Worm (Caenorhabditis elegans) whole organism, late embryonic: Measurements from ENCODE around the gene lgg-1.

Source experiments
- F13H6.1 ChIP-seq: sonication (generic microtip); optimal IDR thresholded peaks from 2 replicates; lab custom pipeline; 2016; ENCODE audit warnings: missing genetic modification characterization, missing compliant biosample characterization
- ahr-1 ChIP-seq: sonication (generic microtip); optimal IDR thresholded peaks from 2 replicates; lab custom pipeline; 2016; ENCODE audit warnings: missing genetic modification characterization, missing compliant biosample characterization
- ceh-2 ChIP-seq: sonication (generic microtip); optimal IDR thresholded peaks from 2 replicates; lab custom pipeline; 2016; ENCODE audit warnings: missing genotype, missing genetic modification characterization, missing compliant biosample characterization
- ceh-22 ChIP-seq: sonication (generic microtip); optimal IDR thresholded peaks from 2 replicates; lab custom pipeline; 2017; ENCODE audit warnings: missing biosample characterization, missing genetic modification characterization
- ceh-30 ChIP-seq: fragments of 150-350 bp; optimal IDR thresholded peaks from 2 replicates; lab custom pipeline; 2014; ENCODE audit warnings: missing biosample characterization, missing genetic modification characterization
- ceh-34 ChIP-seq: sonication (generic microtip); optimal IDR thresholded peaks from 2 replicates; lab custom pipeline; 2016; ENCODE audit warnings: mild to moderate bottlenecking, missing genetic modification characterization, missing compliant biosample characterization
- ceh-48 ChIP-seq: sonication (generic microtip); optimal IDR thresholded peaks from 2 replicates; lab custom pipeline; 2016; ENCODE audit warnings: missing genetic modification characterization, inconsistent platforms, missing compliant biosample characterization
- ceh-9 ChIP-seq: sonication (generic microtip); optimal IDR thresholded peaks from 2 replicates; lab custom pipeline; 2016; ENCODE audit warnings: mild to moderate bottlenecking, missing genetic modification characterization, inconsistent platforms, missing compliant biosample characterization
- che-1 ChIP-seq: sonication (generic microtip); optimal IDR thresholded peaks from 2 replicates; lab custom pipeline; 2016; ENCODE audit warnings: mild to moderate bottlenecking, missing genetic modification characterization, missing compliant biosample characterization
- dmd-4 ChIP-seq: sonication (generic microtip); optimal IDR thresholded peaks from 2 replicates; lab custom pipeline; 2016; ENCODE audit warnings: borderline replicate concordance, missing genetic modification characterization, missing compliant biosample characterization
- dve-1 ChIP-seq: sonication (generic microtip); optimal IDR thresholded peaks from 2 replicates; lab custom pipeline; 2017; ENCODE audit warnings: antibody characterized with exemption, mild to moderate bottlenecking, missing genetic modification characterization, missing compliant biosample characterization
- elt-2 ChIP-seq: sonication (generic microtip); optimal IDR thresholded peaks from 2 replicates; lab custom pipeline; 2016; ENCODE audit warnings: missing genetic modification reagents, missing genetic modification characterization, missing compliant biosample characterization
- elt-4 ChIP-seq: sonication (generic microtip); optimal IDR thresholded peaks from 2 replicates; lab custom pipeline; 2016; ENCODE audit warnings: missing genetic modification characterization, missing compliant biosample characterization
- fax-1 ChIP-seq: sonication (generic microtip); optimal IDR thresholded peaks from 2 replicates; lab custom pipeline; 2016; ENCODE audit warnings: missing genotype, missing genetic modification characterization, missing compliant biosample characterization
- gmeb-2 ChIP-seq: sonication (generic microtip); optimal IDR thresholded peaks from 2 replicates; lab custom pipeline; 2016; ENCODE audit warnings: missing genetic modification characterization, inconsistent platforms, missing compliant biosample characterization
- hlh-8 ChIP-seq: sonication (generic microtip); optimal IDR thresholded peaks from 2 replicates; lab custom pipeline; 2016; ENCODE audit warnings: missing genotype, missing genetic modification characterization, missing compliant biosample characterization
- lim-6 ChIP-seq: sonication (generic microtip); optimal IDR thresholded peaks from 2 replicates; lab custom pipeline; 2016; ENCODE audit warnings: missing genetic modification characterization, missing compliant biosample characterization
- nfya-1 ChIP-seq: sonication (generic microtip); optimal IDR thresholded peaks from 2 replicates; lab custom pipeline; 2017; ENCODE audit warnings: missing genetic modification characterization, mild to moderate bottlenecking, missing compliant biosample characterization, antibody characterized with exemption, moderate library complexity
- odd-2 ChIP-seq: sonication (generic microtip); optimal IDR thresholded peaks from 2 replicates; lab custom pipeline; 2017; ENCODE audit warnings: antibody characterized with exemption, mild to moderate bottlenecking, missing genetic modification characterization, missing compliant biosample characterization
- pat-9 ChIP-seq: fragments of 200-800 bp; sonication (Bioruptor generic); optimal IDR thresholded peaks from 2 replicates; lab custom pipeline; 2018; ENCODE audit warnings: mild to moderate bottlenecking, missing genetic modification characterization, moderate library complexity, missing compliant biosample characterization
- pha-4 ChIP-seq: fragments of 150-350 bp; optimal IDR thresholded peaks from 2 replicates; lab custom pipeline; 2018; ENCODE audit warnings: missing biosample characterization, missing genetic modification reagents, missing genetic modification characterization
- pqm-1 ChIP-seq: sonication (generic microtip); optimal IDR thresholded peaks from 2 replicates; lab custom pipeline; 2016; ENCODE audit warnings: missing genetic modification characterization, missing compliant biosample characterization
- rnt-1 ChIP-seq: sonication (generic microtip); optimal IDR thresholded peaks from 2 replicates; lab custom pipeline; 2016; ENCODE audit warnings: missing genetic modification characterization, missing compliant biosample characterization
- sox-2 ChIP-seq: fragments of 200-800 bp; sonication (Bioruptor generic); IDR thresholded peaks from 2 replicates; pipeline ENCODE4 v1.3.6; 2022; ENCODE audit warnings: missing genetic modification reagents, missing genetic modification characterization, missing compliant biosample characterization
- syd-9 ChIP-seq: sonication (generic microtip); optimal IDR thresholded peaks from 2 replicates; lab custom pipeline; 2016; ENCODE audit warnings: mild to moderate bottlenecking, missing genetic modification characterization, moderate library complexity, missing compliant biosample characterization
- tbx-2 ChIP-seq: sonication (generic microtip); optimal IDR thresholded peaks from 2 replicates; lab custom pipeline; 2016; ENCODE audit warnings: missing genetic modification characterization, missing compliant biosample characterization
- tbx-7 ChIP-seq: sonication (generic microtip); optimal IDR thresholded peaks from 2 replicates; lab custom pipeline; 2016; ENCODE audit warnings: missing genotype, missing genetic modification characterization, missing compliant biosample characterization
- unc-3 ChIP-seq, 2 experiments: fragments of 200-800 bp in 1 of 2; sonication (Bioruptor generic) in 1 of 2; sonication (generic microtip) in 1 of 2; conservative IDR thresholded peaks in 1 of 2; optimal IDR thresholded peaks in 1 of 2; 2 replicates each; pipeline versions ENCODE4 v1.3.6 to Lab custom; 2016 to 2022; ENCODE audit warnings: missing compliant biosample characterization in 2 of 2, missing genetic modification characterization in 2 of 2, missing genetic modification reagents in 1 of 2
- unc-42 ChIP-seq: sonication (generic microtip); optimal IDR thresholded peaks from 2 replicates; lab custom pipeline; 2016; ENCODE audit warnings: missing genotype, missing genetic modification characterization, missing compliant biosample characterization
- unc-86 ChIP-seq: sonication (generic microtip); optimal IDR thresholded peaks from 2 replicates; lab custom pipeline; 2016; ENCODE audit warnings: missing genetic modification characterization, missing compliant biosample characterization
- zip-5 ChIP-seq: sonication (generic microtip); optimal IDR thresholded peaks from 2 replicates; lab custom pipeline; 2016; ENCODE audit warnings: missing genetic modification characterization, missing compliant biosample characterization
- ztf-16 ChIP-seq: sonication (generic microtip); optimal IDR thresholded peaks from 2 replicates; lab custom pipeline; 2017; ENCODE audit warnings: missing genetic modification characterization, missing compliant biosample characterization

lgg-1 gene

ce11 chrII:6331222-6331830, 16.2 kb downstream of the lgg-1 start, which contains the start of gene set-4 (continued):
- TF ChIP-seq ceh-22 (tag; lab: Kevin White, UChicago) (no peak), ceh-2 (peak; percentile 30), ceh-30 (tag; lab: Kevin White, UChicago) (no peak), gmeb-2 (tag; lab: Kevin White, UChicago) (no peak), elt-2 (tag; lab: Kevin White, UChicago) (peak; percentile 53), unc-42 (tag; lab: Kevin White, UChicago) (peak; percentile 74), sox-2 (no peak; the same call in 1 of the 2 replicates)

DNA sequence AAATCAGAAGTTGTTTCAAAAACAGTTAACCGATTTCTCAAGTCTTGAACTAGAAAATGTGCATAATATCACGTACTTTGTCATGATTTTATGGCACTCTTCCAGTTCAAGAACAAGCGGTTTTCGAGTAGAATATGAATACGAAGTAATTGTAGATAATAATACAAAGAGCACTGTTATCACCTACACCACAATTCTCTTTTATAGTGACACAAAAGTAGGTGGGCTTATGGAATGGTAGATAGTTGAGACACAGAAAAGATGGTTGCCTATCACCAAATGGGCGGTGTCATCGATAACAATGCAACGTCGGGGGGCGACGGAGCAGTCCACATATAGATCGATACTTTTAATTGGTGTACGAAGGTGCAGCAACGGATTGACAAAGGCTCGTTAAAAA, 18.8 kb downstream of the lgg-1 start:
- TF ChIP-seq elt-2 (tag; lab: Kevin White, UChicago): peak; percentile 97
- TF ChIP-seq ceh-30 (tag; lab: Kevin White, UChicago): no peak

- TF ChIP-seq ceh-48 (tag; lab: Kevin White, UChicago) (no peak), ceh-34 (tag; lab: Kevin White, UChicago) (no peak), elt-2 (tag; lab: Kevin White, UChicago) (peak; percentile 97), pqm-1 (tag; lab: Kevin White, UChicago) (peak; percentile 58), dve-1 (peak; percentile 37)
These were observed 20.2 kb downstream of the lgg-1 start for ce11 chrII:6327317-6327716.

ce11 chrII:6324086-6324485, 23.4 kb downstream of the lgg-1 start, which contains the start of gene sma-6:
TSS of gene sma-6 (plus strand) at chrII:6324484.
- TF ChIP-seq ztf-16: no peak
- TF ChIP-seq lim-6: no peak
- TF ChIP-seq zip-5: no peak
- TF ChIP-seq che-1 (tag; lab: Kevin White, UChicago): no peak
- TF ChIP-seq unc-3 (GFP tag; conservative IDR thresholded peaks at IDR 0.05; lab: Robert Waterston, UW): no peak
- no peak for TF ChIP-seq unc-3 (tag; optimal IDR thresholded peaks at IDR 0.05; lab: Kevin White, UChicago)
- no peak for TF ChIP-seq dmd-4 (tag; lab: Kevin White, UChicago)
- no peak for TF ChIP-seq rnt-1 (tag; lab: Kevin White, UChicago)
- TF ChIP-seq odd-2 (tag; lab: Kevin White, UChicago): no peak
- TF ChIP-seq ceh-34 (tag; lab: Kevin White, UChicago): no peak
- TF ChIP-seq pqm-1 (tag; lab: Kevin White, UChicago): no peak
- TF ChIP-seq pat-9 (tag; lab: Kevin White, UChicago): no peak
- no peak for TF ChIP-seq ceh-9 (tag; lab: Kevin White, UChicago)
- TF ChIP-seq unc-86: no peak
- no peak for TF ChIP-seq hlh-8 (tag; lab: Kevin White, UChicago)
- no peak for TF ChIP-seq tbx-7 (tag; lab: Kevin White, UChicago)
- no peak for TF ChIP-seq syd-9
- no peak for TF ChIP-seq gmeb-2 (tag; lab: Kevin White, UChicago)
- no peak for TF ChIP-seq fax-1
- TF ChIP-seq ahr-1 (tag; lab: Kevin White, UChicago): no peak

DNA sequence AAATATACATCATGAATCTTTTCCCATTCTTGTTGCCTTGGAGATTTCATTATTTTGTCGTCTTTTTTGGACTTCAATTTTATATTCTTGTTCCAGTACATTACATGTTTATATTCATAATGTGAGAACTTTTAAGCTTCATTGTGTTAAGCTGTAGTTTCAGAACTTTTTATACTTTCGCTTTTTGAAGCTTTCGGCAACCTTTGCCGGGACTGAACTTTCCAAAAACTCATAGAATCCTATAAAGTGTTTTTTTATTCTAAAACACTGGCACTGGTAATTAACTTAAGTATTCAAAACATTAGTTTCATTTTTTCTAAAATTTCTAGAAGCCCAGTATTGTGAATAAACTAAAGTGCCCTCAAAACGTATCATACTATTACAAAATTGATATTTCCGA, 24.5 kb downstream of the lgg-1 start, which contains the start of gene C32D5.4:
C32D5.4 (minus strand) TSS at position 101 of the 400 bp plus-strand sequence.
- TF ChIP-seq pat-9 (tag; lab: Kevin White, UChicago): no peak
- TF ChIP-seq ceh-48 (tag; lab: Kevin White, UChicago): no peak
- TF ChIP-seq pha-4 (tag; lab: Kevin White, UChicago): no peak
- TF ChIP-seq ztf-16: no peak
- TF ChIP-seq odd-2 (tag; lab: Kevin White, UChicago): no peak
- TF ChIP-seq ceh-30 (tag; lab: Kevin White, UChicago): no peak
- TF ChIP-seq fax-1: no peak
- no peak for TF ChIP-seq F13H6.1 (tag; lab: Kevin White, UChicago)
- TF ChIP-seq elt-4 (tag; lab: Kevin White, UChicago): no peak
- no peak for TF ChIP-seq unc-42 (tag; lab: Kevin White, UChicago)
- TF ChIP-seq hlh-8 (tag; lab: Kevin White, UChicago): no peak
- no peak for TF ChIP-seq pqm-1 (tag; lab: Kevin White, UChicago)
- no peak for TF ChIP-seq dve-1
- TF ChIP-seq tbx-2: no peak
- TF ChIP-seq zip-5: no peak
- no peak for TF ChIP-seq nfya-1 (tag; lab: Kevin White, UChicago)
- TF ChIP-seq unc-3 (GFP tag; conservative IDR thresholded peaks at IDR 0.05; lab: Robert Waterston, UW): no peak
- TF ChIP-seq unc-3 (tag; optimal IDR thresholded peaks at IDR 0.05; lab: Kevin White, UChicago): no peak
- no peak for TF ChIP-seq ahr-1 (tag; lab: Kevin White, UChicago)
